Fruit fly (Drosophila melanogaster): ENCODE data around the gene Ugt302C1.

DNA sequence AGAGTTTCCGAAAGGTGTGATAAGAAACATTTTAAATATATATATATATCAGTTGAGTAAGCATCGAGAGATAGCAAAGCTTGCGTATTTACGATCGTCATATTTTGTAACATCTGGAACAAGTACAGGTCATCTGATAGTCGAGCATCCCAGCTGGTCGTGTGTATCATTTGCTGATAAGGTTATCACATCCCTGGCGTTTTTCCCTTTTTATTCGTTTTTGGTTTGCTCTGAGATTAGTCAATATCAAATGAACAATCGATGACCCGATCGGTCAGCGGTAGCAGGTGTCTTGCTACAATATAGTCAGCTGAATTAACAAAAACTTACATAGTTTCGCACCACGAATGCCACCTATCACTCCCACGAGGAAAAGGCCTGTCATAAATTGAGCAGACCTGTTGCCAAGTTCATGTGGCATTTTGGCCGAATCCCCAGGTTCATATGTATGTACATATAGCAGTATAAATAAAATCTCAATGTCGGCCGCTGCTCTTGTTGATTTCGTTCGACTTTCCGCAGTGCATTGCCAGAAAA is 44.1 kb downstream of the Ugt302C1 start:
- TF ChIP-seq CG3407 (GFP tag; optimal IDR thresholded peaks at IDR 0.05) (peak; percentile 25), CG11723 (GFP tag; optimal IDR thresholded peaks at IDR 0.05) (no peak), CG4617 (GFP tag; optimal IDR thresholded peaks at IDR 0.05; ENCODE audit: borderline replicate concordance) (no peak), tna (GFP tag; IDR thresholded peaks at IDR 0.05; ENCODE audit: partially characterized antibody) (no peak), CG10654 (GFP tag; optimal IDR thresholded peaks at IDR 0.05) (peak; percentile 46), cato (GFP tag; optimal IDR thresholded peaks at IDR 0.05; ENCODE audit: borderline replicate concordance) (no peak), CG10565 (GFP tag; optimal IDR thresholded peaks at IDR 0.05) (no peak), CG5953 (GFP tag; IDR thresholded peaks at IDR 0.05) (no peak), ap (GFP tag; IDR thresholded peaks at IDR 0.05) (no peak), Hr39 (optimal IDR thresholded peaks at IDR 0.05) (no peak)
